Fruit fly (Drosophila melanogaster): Measurements from ENCODE around the gene CG14852.

The CG14852 gene

DNA sequence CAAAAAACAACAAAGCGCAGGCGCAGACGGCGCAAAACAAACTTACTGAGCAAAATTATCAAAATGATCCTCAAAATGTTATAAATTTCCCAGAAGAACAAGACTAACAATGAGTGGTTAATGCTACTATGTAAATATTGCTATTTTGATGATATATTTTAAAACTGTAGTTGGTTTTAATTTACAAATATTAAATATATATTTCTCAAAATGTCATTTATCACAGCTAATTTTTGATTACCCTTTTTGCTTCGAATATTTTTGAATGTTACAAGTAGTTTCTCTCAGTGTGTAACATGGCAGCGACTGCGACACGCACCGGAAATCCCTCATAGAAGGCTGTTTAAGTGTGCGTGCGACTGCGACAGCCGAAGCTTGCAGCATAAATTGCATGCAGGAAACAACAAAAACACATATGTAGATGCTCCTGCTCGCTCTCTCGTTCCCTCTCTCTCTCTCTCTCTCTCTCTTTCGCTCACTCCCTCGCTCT, 32.3 kb downstream of the CG14852 start (continued):
- TF ChIP-seq eyg (GFP tag; optimal IDR thresholded peaks at IDR 0.05) (no peak), CG8089 (GFP tag; optimal IDR thresholded peaks at IDR 0.05) (no peak), CG32532 (GFP tag; IDR thresholded peaks at IDR 0.05) (no peak), cwo (GFP tag; optimal IDR thresholded peaks at IDR 0.05) (no peak), chif (GFP tag; optimal IDR thresholded peaks at IDR 0.05) (peak in 1 of 2 experiments; percentile 18), CG34422 (GFP tag; IDR thresholded peaks at IDR 0.05) (no peak), Xrp1 (GFP tag; IDR thresholded peaks at IDR 0.05) (peak; percentile 67), CG18011 (GFP tag; optimal IDR thresholded peaks at IDR 0.05) (no peak), CG11398 (GFP tag; optimal IDR thresholded peaks at IDR 0.05) (no peak), CG8359 (GFP tag; optimal IDR thresholded peaks at IDR 0.05; ENCODE audit: borderline replicate concordance) (no peak), CG16779 (GFP tag; IDR thresholded peaks at IDR 0.05) (no peak), Ptx1 (GFP tag; IDR thresholded peaks at IDR 0.05) (peak; percentile 49), CG18599 (GFP tag; optimal IDR thresholded peaks at IDR 0.05) (peak; percentile 12), Drgx (GFP tag; IDR thresholded peaks at IDR 0.05) (no peak), E2f2 (GFP tag; IDR thresholded peaks at IDR 0.05) (0 out of 2 replicates have a peak, but pooled peaks have one; percentile 11), CG8765 (GFP tag; IDR thresholded peaks at IDR 0.05) (no peak), ase (GFP tag; IDR thresholded peaks at IDR 0.05) (no peak), CG4328 (GFP tag; optimal IDR thresholded peaks at IDR 0.05) (no peak), CG17328 (GFP tag; IDR thresholded peaks at IDR 0.05) (peak; percentile 24; the same call in 1 of the 2 replicates), CG1024 (GFP tag; IDR thresholded peaks at IDR 0.05) (no peak), HmgZ (tag; optimal IDR thresholded peaks at IDR 0.05) (no peak), CG2712 (tag; optimal IDR thresholded peaks at IDR 0.05) (peak; percentile 64), CG10979 (tag; optimal IDR thresholded peaks at IDR 0.05) (peak; percentile 71), gsb (GFP tag; IDR thresholded peaks at IDR 0.05) (no peak), Side (GFP tag; optimal IDR thresholded peaks at IDR 0.05) (no peak), Dbx (GFP tag; IDR thresholded peaks at IDR 0.05) (no peak), Hsf (GFP tag; optimal IDR thresholded peaks at IDR 0.05) (no peak), Eip74EF (GFP tag; optimal IDR thresholded peaks at IDR 0.05) (peak in 1 of 2 experiments; percentile 17), phol (tag; optimal IDR thresholded peaks at IDR 0.05) (peak; percentile 61), CG1647 (GFP tag; optimal IDR thresholded peaks at IDR 0.05) (no peak), CG10654 (GFP tag; optimal IDR thresholded peaks at IDR 0.05) (no peak), TFAM (GFP tag; optimal IDR thresholded peaks at IDR 0.05) (no peak), CG14441 (GFP tag; IDR thresholded peaks at IDR 0.05) (no peak), CG15479 (GFP tag; optimal IDR thresholded peaks at IDR 0.05) (peak; percentile 70), Nf-YB (GFP tag; optimal IDR thresholded peaks at IDR 0.05) (no peak), CG10543 (GFP tag; optimal IDR thresholded peaks at IDR 0.05) (no peak), Ets97D (GFP tag; optimal IDR thresholded peaks at IDR 0.05) (peak; percentile 32), shn (GFP tag; optimal IDR thresholded peaks at IDR 0.05) (no peak), Sox100B (GFP tag; optimal IDR thresholded peaks at IDR 0.05) (peak; percentile 50), klu (GFP tag; IDR thresholded peaks at IDR 0.05) (peak; percentile 32; the same call in 1 of the 2 replicates), CG4424 (GFP tag; optimal IDR thresholded peaks at IDR 0.05) (peak; percentile 53), CG31224 (GFP tag; IDR thresholded peaks at IDR 0.05) (no peak), Stat92E (GFP tag; optimal IDR thresholded peaks at IDR 0.05) (no peak), CG11695 (GFP tag; IDR thresholded peaks at IDR 0.05) (no peak), CG1832 (GFP tag; optimal IDR thresholded peaks at IDR 0.05) (peak; percentile 51), CG3995 (GFP tag; optimal IDR thresholded peaks at IDR 0.05) (no peak), Usf (GFP tag; optimal IDR thresholded peaks at IDR 0.05) (no peak), kah (GFP tag; optimal IDR thresholded peaks at IDR 0.05) (no peak), CG14014 (GFP tag; IDR thresholded peaks at IDR 0.05) (no peak), CG31441 (GFP tag; IDR thresholded peaks at IDR 0.05) (peak; percentile 59), bowl (GFP tag; IDR thresholded peaks at IDR 0.05) (no peak)

Measured in whole organism, embryonic.